Worm (Caenorhabditis elegans): ENCODE results near the gene Y27F2A.10.
"Not testable (repeated sequence)": the region's sequence is repeated elsewhere in the genome, so short reads cannot be mapped to it uniquely, and the experiment has no call there.

The Y27F2A.10 gene

DNA sequence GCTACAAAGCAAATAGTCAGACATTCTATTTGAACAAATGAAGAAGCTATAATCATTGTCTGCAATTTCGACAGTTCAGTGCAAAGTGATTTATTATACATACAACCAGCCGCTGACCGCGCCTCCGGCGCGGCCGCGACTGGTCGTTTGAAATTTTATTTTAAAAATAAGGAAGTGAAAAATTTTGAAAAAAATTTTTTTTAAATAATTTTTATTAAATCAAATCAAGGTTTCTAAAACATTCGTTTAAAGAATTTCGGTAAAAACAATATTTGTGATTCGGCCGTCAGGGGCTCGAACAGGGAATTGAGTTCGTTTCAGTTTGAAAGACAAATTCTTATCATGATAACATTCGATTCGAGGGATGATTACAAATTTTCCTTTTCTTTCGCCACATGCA lies at the start of gene Y27F2A.10:
Gene Y27F2A.10, minus strand, starts transcription at position 101 of the 400 bp plus-strand sequence.
- no peak for TF ChIP-seq unc-62 (GFP tag; optimal IDR thresholded peaks at IDR 0.05)

ce11 chrII:3221730-3222129 lies 49.7 kb upstream of the Y27F2A.10 start, which contains the start of gene ZC239.14:
Gene ZC239.14 (minus strand): TSS chrII:3222034.
- no peak for TF ChIP-seq unc-62 (GFP tag; optimal IDR thresholded peaks at IDR 0.05)

- TF ChIP-seq unc-62 (GFP tag; optimal IDR thresholded peaks at IDR 0.05), result no peak
Measured at ce11 chrII:3220723-3221122, 48.6 kb upstream of the Y27F2A.10 start, which contains the start of gene ZC239.22. Gene ZC239.22 (minus strand): TSS chrII:3220823.

- TF ChIP-seq unc-62 (GFP tag; optimal IDR thresholded peaks at IDR 0.05), result not testable (repeated sequence)
Measured at ce11 chrII:3215762-3216161, 43.7 kb upstream of the Y27F2A.10 start, which contains the start of gene ZC239.3. Gene ZC239.3 (plus strand): TSS chrII:3216062.

ce11 chrII:3213898-3214297 lies 41.8 kb upstream of the Y27F2A.10 start, which contains the start of gene ZC239.4:
Gene ZC239.4 (plus strand): TSS chrII:3214198.
- TF ChIP-seq unc-62 (GFP tag; optimal IDR thresholded peaks at IDR 0.05), result no peak

- no peak for TF ChIP-seq unc-62 (GFP tag; optimal IDR thresholded peaks at IDR 0.05)
Measured at ce11 chrII:3210365-3210764, 38.3 kb upstream of the Y27F2A.10 start, which contains the start of gene ZC239.5. Gene ZC239.5 (plus strand): TSS chrII:3210665.

DNA sequence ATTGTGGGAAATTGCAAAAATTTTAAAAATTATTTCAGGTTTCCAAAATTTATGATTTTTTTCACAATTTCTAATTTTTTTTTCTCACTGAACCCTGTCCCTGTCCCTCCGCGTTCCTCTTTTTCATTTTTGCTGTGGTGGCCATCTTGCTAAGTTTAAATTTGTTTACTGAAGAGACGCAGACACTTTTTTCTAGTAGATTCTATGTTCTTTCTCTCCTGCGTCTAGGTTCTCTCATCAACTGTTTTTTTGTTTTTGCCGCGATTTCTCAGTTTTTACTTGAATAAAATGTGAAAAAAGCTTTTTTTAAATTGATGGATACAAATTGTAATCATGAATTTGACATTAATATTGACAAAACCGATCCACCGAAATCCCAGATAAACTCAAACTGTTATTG lies 37.2 kb upstream of the Y27F2A.10 start, which contains the start of gene ZC239.6:
Gene ZC239.6, plus strand, starts transcription at position 381 of the 400 bp plus-strand sequence.
- no peak for TF ChIP-seq unc-62 (GFP tag; optimal IDR thresholded peaks at IDR 0.05)

DNA sequence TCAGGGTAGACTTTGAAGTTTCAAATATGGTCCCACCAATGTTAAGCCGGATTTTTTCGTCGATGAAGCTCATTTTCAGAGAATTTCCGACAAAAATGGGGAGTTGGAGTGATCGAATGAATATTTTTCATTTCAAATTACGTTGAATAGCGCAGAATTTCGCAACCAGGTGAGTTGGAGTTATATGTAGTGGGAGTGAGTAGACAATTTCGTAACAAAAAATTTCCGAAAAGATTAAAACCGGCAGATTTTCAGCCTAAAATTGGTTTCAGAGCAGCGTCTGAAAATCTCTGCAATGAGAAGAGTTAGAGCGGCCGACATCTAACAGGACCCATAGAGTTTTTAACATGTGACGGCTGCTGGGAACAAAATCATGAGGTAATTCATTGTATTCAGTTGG lies 36.6 kb upstream of the Y27F2A.10 start, which contains the start of gene sdz-35:
Gene sdz-35, minus strand, starts transcription at position 101 of the 400 bp plus-strand sequence.
- TF ChIP-seq unc-62 (GFP tag; optimal IDR thresholded peaks at IDR 0.05), result no peak

ce11 chrII:3206423-3206989 lies 34.4 kb upstream of the Y27F2A.10 start, which contains the start of the genes ZC239.20 and ZC239.21:
Gene ZC239.20 (minus strand): TSS chrII:3206523.
Gene ZC239.21 (plus strand): TSS chrII:3206939.
- TF ChIP-seq unc-62 (GFP tag; optimal IDR thresholded peaks at IDR 0.05), result no peak

DNA sequence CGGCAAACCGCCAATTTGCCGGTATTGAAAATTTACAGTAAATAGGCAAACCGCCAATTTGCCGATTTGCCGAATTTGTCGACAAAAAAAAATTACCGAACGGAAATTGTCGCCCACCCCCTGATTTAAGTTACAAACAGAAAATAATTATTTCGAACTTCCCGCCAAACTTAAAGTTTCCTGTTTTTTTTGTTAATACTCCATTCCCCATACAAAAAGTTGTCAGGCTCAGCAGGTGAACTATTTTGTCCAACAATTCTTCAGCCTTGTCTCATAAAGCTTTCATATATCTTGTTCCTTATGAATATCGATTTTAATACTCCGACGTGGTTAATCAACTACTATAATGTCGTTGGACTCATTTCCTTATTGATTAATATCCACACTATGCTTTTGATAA lies 31.3 kb upstream of the Y27F2A.10 start, which contains the start of gene sri-50:
Gene sri-50, plus strand, starts transcription at position 301 of the 400 bp plus-strand sequence.
- TF ChIP-seq unc-62 (GFP tag; optimal IDR thresholded peaks at IDR 0.05), result no peak

ce11 chrII:3202519-3202918 lies 30.4 kb upstream of the Y27F2A.10 start, which contains the start of gene sri-53:
Gene sri-53 (minus strand): TSS chrII:3202619.
- TF ChIP-seq unc-62 (GFP tag; optimal IDR thresholded peaks at IDR 0.05), result no peak

DNA sequence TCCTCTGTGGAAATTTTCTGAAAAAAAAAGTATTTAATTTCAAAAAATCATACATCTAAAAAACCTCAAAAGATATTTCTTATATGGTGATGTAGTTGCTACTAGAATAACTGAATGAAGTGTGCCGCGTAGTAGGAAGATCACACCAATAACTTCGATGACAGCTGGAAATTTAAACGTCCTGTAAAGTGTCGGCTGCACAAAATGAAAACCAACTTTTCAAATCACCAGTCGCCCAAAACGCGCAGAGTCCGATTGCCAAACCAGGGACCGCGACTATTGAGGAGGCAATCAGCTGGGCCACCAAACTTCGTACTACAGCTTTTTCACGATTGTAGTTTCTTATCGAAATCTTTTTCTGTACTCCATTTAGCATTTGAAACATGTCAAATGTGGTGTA lies 29.2 kb upstream of the Y27F2A.10 start, which contains the start of gene sri-48:
Gene sri-48, minus strand, starts transcription at position 101 of the 400 bp plus-strand sequence.
- not testable (repeated sequence) for TF ChIP-seq unc-62 (GFP tag; optimal IDR thresholded peaks at IDR 0.05)

DNA sequence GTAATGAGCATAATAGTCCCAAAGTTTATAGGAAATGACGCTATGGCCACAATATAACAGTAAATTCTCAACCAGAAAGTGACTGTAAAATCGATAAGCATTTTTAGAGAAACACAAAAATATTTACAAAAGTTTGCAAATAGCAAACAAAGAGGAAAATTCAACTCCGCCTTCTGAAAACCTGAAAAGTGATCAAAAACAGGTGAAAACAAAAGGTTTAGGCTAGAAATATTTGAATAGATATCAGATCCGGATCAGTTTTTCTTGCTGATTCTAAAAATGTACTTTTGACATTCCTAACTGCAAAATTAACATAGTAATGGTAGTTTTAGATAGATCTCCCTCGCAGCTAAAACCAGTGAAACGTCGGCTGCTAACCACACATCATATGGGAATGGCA lies 26.9 kb upstream of the Y27F2A.10 start, which contains the start of gene sri-51:
Gene sri-51, minus strand, starts transcription at position 101 of the 400 bp plus-strand sequence.
- no peak for TF ChIP-seq unc-62 (GFP tag; optimal IDR thresholded peaks at IDR 0.05)

DNA sequence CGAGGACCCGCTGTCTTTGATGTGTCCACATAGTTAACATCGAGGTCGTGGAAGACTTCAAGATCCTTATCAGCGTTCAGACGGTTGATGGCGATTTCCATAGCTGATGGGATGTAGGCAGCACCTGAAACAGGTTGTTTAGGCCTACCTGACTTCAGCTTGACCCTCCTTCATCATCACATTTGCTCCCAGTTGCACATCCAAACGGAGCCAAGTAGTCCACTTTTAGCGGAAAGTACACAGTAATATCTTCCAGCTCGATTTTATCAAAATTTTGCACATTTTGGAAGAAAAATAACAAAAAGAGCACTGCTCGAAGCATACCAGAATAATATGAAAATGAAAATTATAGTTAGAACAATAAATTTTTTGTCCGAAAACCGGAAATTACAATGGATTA lies 24.9 kb upstream of the Y27F2A.10 start, which contains the start of gene gcy-15:
Gene gcy-15, minus strand, starts transcription at position 101 of the 400 bp plus-strand sequence.
- TF ChIP-seq unc-62 (GFP tag; optimal IDR thresholded peaks at IDR 0.05), result no peak

- TF ChIP-seq unc-62 (GFP tag; optimal IDR thresholded peaks at IDR 0.05), result no peak
Measured at ce11 chrII:3195739-3196138, 23.7 kb upstream of the Y27F2A.10 start.

DNA sequence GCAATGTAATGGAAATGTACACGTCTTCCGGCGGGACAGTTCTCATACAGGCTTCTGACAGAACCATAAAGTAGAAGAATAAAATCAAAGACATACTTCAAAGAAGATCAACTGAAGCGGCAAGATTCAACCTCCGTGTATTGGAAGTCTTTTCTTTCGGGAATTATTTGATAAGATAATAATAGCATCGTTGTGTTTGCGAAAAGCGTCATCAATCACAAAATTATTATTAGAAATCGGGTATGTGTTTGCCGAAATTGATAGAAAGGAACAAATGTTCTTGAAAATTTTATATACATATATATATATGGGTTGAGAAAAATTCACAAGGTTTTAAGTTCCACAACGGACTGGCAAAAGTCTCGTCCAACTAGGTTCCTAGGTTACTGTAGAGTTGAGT lies 19.5 kb upstream of the Y27F2A.10 start, which contains the start of gene Y27F2A.9:
Gene Y27F2A.9, minus strand, starts transcription at position 101 of the 400 bp plus-strand sequence.
- TF ChIP-seq unc-62 (GFP tag; optimal IDR thresholded peaks at IDR 0.05), result not testable (repeated sequence)

ce11 chrII:3189038-3189437 lies 17.0 kb upstream of the Y27F2A.10 start, which contains the start of gene Y27F2A.11:
Gene Y27F2A.11 (plus strand): TSS chrII:3189338.
- TF ChIP-seq unc-62 (GFP tag; optimal IDR thresholded peaks at IDR 0.05), result not testable (repeated sequence)

Data from whole organism, dauer.